Fruit fly (Drosophila melanogaster): ENCODE results near the gene CG12177.

The CG12177 gene

DNA sequence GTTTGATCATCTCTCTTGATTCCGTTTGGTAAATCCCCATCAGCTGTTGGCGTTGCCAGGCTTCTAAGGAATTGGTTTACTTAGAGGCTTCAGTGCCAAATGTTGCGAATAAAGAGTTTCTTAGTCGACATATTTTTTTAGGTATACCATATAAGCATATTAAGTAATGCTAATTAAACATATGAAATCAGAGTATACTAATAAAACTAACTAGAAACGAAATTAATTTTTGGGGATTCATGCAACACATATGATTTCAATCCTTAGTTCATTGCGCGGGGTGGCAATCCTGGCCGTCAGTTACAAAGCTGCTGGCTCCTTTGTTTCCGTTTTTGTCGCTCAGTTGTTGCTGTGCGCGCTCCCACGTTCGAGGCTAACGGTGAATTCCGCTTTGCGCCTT is 10.9 kb downstream of the CG12177 start, which contains the start of gene CG15760:
Gene CG15760 (plus strand): TSS at position 334 of the 400 bp plus-strand sequence.
- TF ChIP-seq usp (GFP tag; optimal IDR thresholded peaks at IDR 0.05) (no peak), CG8478 (optimal IDR thresholded peaks at IDR 0.05) (no peak), EcR (GFP tag; optimal IDR thresholded peaks at IDR 0.05) (no peak), psq (optimal IDR thresholded peaks at IDR 0.05) (no peak), pan (optimal IDR thresholded peaks at IDR 0.05) (no peak), Dll (optimal IDR thresholded peaks at IDR 0.05) (no peak)

DNA sequence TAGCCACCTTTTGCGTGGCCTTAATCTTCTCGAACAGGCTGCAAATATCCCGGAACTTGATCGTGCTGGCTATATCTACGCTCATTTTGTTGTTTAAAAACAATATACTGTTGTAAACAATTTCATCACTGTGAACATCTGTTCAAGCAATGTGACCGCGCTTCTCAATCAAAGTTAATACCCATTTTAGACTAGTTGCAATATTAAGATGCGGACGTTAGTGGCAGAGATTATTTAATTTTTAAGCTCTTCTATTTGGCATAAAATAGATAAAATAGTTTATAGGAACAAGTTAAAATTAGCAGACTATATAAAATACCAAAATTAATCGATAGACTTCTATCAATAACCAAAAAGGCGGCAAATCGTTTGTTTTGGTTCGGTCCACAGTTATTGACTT is 12.6 kb downstream of the CG12177 start, which contains the start of the genes DNAlig4 and CG11164:
Gene DNAlig4 (minus strand): TSS at position 156 of the 400 bp plus-strand sequence.
Gene CG11164 (plus strand): TSS at position 359 of the 400 bp plus-strand sequence.
- TF ChIP-seq CG8478 (optimal IDR thresholded peaks at IDR 0.05) (no peak), Dll (optimal IDR thresholded peaks at IDR 0.05) (no peak), psq (optimal IDR thresholded peaks at IDR 0.05) (no peak), pan (optimal IDR thresholded peaks at IDR 0.05) (no peak), usp (GFP tag; optimal IDR thresholded peaks at IDR 0.05) (no peak), EcR (GFP tag; optimal IDR thresholded peaks at IDR 0.05) (no peak)

DNA sequence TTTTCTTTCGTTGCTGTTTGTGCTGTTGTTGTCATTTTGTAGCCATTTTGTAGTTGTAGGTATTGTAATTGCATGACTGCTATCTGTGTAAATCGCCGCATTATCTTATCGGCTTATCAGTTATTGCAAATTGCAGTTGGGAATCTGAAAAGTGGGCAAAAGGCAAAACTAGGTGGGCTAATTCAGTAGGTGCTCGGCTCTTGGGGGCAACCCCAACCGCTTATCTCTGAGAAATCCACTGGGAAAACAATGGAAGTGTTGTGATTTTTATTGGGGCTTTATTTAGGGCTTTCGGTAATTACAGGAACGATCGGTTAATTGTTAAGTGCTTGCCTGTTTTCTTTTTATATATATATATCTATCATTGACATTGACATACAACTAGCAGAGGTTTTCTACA is 29.1 kb downstream of the CG12177 start:
- TF ChIP-seq Dll (optimal IDR thresholded peaks at IDR 0.05) (no peak), CG8478 (optimal IDR thresholded peaks at IDR 0.05) (no peak), EcR (GFP tag; optimal IDR thresholded peaks at IDR 0.05) (no peak), psq (optimal IDR thresholded peaks at IDR 0.05) (no peak), pan (optimal IDR thresholded peaks at IDR 0.05) (no peak), usp (GFP tag; optimal IDR thresholded peaks at IDR 0.05) (no peak)

DNA sequence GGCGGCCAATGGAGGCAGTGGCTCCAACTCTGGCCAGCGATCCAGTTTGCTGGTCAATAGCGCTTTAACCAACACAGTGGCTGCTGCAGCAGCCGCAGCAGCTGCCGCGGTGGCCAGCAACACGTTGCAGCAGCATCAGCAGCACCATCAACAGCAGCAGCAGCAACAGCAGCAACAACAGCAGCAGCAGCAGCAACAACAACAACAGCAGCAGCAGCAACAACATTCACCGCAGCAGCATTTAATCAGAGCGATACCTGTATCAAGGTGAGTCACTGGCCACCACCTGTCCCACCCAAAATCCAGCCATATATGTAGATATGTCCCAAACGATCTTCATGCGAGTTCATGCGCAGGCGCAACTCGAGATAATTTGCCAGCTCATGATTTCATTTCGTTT is 30.5 kb downstream of the CG12177 start:
- TF ChIP-seq pan (optimal IDR thresholded peaks at IDR 0.05) (no peak), psq (optimal IDR thresholded peaks at IDR 0.05) (no peak), Dll (optimal IDR thresholded peaks at IDR 0.05) (no peak), usp (GFP tag; optimal IDR thresholded peaks at IDR 0.05) (no peak), EcR (GFP tag; optimal IDR thresholded peaks at IDR 0.05) (no peak), CG8478 (optimal IDR thresholded peaks at IDR 0.05) (no peak)

DNA sequence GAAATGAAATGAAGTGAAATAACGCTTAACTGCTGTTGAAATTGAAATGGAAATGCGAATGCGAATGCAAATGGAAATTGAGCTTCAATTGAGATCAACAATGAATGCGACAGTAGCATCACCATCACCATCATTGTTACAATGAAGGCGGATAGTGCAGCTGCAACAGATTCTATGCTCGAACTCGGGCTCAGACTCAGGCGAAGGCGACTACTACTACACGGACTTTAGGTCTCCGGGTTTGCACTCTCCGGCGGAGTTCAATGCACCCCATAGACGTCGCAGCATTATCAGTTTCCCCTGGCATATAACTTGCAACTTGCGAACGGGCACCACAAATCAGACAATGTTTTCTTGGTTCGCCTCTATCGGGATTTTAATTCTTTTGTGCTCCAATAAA is 31.5 kb downstream of the CG12177 start:
- TF ChIP-seq Dll (optimal IDR thresholded peaks at IDR 0.05) (no peak), usp (GFP tag; optimal IDR thresholded peaks at IDR 0.05) (no peak), CG8478 (optimal IDR thresholded peaks at IDR 0.05) (no peak), EcR (GFP tag; optimal IDR thresholded peaks at IDR 0.05) (no peak), psq (optimal IDR thresholded peaks at IDR 0.05) (no peak), pan (optimal IDR thresholded peaks at IDR 0.05) (no peak)

DNA sequence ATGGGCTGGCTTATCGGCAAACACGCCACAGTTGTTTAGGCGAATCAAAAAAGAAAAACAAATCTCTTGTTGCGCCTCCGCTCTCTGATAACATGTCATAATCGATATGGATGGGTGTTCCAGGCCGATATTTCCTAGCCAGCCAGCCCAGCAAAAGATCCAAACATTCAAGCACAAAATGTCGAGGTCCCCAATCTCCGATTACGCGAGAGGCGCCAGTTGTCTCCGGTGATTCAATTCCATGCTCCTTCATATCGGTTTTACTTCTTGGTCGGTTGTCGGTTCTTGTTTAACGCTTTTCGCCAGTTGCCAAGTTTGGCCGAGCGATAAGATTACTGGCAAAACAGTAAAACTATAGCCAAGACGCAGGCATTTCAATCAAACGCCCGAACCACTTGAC is 34.1 kb downstream of the CG12177 start:
- TF ChIP-seq pan (optimal IDR thresholded peaks at IDR 0.05) = no peak
- TF ChIP-seq CG8478 (optimal IDR thresholded peaks at IDR 0.05) = no peak
- no peak for TF ChIP-seq usp (GFP tag; optimal IDR thresholded peaks at IDR 0.05)
- TF ChIP-seq EcR (GFP tag; optimal IDR thresholded peaks at IDR 0.05) = no peak
- no peak for TF ChIP-seq psq (optimal IDR thresholded peaks at IDR 0.05)
- no peak for TF ChIP-seq Dll (optimal IDR thresholded peaks at IDR 0.05)

DNA sequence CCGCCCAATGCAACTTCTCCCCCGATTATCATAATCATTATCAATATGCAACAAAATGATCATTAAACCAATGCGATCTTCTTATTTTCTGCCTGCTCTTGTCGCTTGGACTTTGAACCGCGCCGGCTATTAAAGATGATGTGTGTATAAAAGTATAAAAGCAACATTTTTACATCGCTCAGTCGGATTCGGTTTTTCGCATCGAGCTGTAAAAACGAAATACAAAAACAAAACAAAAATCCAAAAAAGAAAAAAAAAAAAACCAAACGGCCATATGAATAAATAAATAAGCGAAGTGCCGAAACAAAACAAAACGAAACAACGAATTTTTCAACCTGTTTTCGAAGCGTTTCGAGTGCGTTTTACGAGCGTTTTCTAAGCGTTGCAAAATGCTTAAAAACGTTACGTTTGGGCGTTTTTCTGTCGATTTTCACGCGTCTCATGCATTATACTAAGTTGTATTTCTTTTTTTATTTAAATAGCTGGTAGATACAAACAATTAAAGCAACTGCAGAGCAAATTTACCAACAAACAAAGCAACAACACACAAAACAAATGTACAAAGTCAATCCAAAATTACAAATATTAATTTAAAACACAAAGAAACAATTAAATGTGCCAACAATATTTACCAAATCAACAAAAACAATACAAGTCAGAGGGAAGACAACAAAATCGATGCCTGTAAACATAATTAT is 35.5 kb downstream of the CG12177 start:
- TF ChIP-seq pan (optimal IDR thresholded peaks at IDR 0.05) (no peak), CG8478 (optimal IDR thresholded peaks at IDR 0.05) (no peak), usp (GFP tag; optimal IDR thresholded peaks at IDR 0.05) (no peak), Dll (optimal IDR thresholded peaks at IDR 0.05) (no peak), EcR (GFP tag; optimal IDR thresholded peaks at IDR 0.05) (no peak), psq (optimal IDR thresholded peaks at IDR 0.05) (no peak)

DNA sequence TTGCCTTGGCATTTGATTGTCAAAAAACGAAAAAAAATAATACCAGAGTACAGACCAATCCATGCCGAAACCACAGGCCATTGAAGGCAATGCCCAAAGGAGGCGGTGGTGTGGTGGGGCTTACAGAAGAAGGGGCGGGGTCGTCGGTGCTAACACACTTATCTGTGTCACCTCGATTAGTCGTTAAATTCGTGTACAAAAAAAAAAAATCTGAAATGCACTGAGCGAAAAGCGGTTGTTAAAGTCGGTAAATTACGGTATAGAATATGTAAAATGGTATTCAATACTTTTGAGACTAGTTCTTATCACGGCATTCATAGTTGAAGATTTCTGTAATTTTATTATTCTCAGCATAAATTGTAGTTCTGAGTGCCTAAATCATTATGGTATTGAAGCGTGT is 36.3 kb downstream of the CG12177 start:
- TF ChIP-seq psq (optimal IDR thresholded peaks at IDR 0.05) (no peak), usp (GFP tag; optimal IDR thresholded peaks at IDR 0.05) (no peak)

DNA sequence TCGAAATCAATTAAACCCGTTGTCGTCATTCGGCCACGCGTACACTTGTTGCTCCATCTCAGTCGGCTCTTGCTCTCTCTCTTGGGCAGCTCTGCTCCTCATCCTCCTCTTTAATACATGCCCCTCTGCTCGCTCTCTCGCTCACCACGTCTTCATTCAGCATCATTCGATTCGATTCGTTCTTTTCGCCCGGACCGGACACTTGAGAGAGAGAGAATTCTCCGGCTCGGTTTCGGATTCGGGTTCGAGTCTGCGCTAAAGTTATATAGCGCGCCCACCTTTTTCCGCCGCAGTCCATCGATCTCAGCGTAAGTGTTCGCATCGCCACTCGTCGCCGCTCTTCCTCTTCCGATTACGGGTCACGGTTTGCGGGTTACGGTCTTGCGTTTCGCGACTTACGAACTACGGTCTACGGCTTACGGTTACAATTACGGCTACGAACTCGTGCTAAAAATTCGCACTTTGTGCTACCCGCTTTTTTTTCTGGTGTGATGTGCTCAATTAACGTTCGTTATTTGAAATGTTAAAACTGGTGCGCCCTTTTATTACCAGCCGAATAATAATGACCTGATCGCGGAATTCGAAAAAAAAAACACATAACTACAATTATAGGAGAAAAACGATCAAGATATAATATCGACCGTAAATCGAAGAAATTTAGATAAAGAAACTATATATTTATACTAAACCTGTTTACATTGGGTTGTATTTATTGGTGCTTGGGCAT is 38.2 kb downstream of the CG12177 start:
- TF ChIP-seq usp (GFP tag; optimal IDR thresholded peaks at IDR 0.05) = no peak
- peak in 1 of 2 experiments; percentile 22 for TF ChIP-seq EcR (GFP tag; optimal IDR thresholded peaks at IDR 0.05)

DNA sequence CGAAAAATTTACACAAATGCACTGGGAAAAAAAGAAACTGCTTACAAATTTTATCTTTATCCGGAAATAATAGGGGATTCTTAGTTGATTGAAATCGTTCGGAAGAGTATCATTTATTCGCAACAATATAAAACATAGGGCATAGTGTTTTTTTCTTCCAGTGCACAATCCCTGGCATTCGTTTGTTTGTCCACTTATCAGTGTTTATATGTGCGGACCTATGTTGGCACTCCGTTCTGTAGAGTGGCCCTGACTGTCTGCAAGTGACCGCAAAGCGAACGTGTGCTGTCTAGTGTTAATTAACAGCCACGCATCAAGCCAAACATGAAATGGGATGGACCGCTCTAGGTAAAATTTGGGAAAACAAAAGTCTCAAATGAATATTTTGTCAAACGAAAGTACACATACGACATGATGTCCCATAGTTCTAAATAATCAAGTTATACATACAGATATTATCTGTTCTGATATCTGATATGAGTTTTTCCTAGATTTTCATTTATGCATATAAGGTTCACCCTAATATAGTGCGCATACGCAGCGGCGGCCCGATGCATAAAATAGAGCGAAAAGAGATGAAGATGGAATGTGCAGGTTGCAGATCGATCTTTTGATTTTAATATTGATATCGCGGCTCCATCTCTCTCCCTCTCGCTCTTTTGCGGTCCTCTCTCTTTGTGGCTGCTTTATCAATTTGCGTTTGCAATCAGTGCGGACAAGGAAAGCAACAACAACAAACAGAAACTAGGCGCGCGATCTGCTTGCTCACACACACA is 39.0 kb downstream of the CG12177 start:
- no peak for TF ChIP-seq EcR (GFP tag; optimal IDR thresholded peaks at IDR 0.05)

DNA sequence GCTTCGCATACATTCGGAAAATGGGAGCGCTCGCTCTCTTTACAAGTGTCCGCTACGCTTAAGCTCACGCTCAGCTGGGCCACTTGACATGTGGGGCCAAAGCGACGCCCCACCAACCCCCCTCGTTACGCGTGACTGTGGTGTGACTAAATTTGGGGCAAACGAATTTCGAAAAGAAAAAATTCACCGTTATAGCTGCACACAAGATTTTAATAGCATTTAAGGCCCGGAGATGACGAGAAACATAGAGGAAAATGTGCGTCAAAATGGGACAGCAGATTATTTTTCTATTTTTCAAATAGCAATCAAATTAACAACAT is 39.6 kb downstream of the CG12177 start:
- no peak for TF ChIP-seq CG8478 (optimal IDR thresholded peaks at IDR 0.05)
- TF ChIP-seq Dll (optimal IDR thresholded peaks at IDR 0.05) = no peak
- no peak for TF ChIP-seq psq (optimal IDR thresholded peaks at IDR 0.05)
- no peak for TF ChIP-seq usp (GFP tag; optimal IDR thresholded peaks at IDR 0.05)
- TF ChIP-seq pan (optimal IDR thresholded peaks at IDR 0.05) = no peak
- no peak for TF ChIP-seq EcR (GFP tag; optimal IDR thresholded peaks at IDR 0.05)

DNA sequence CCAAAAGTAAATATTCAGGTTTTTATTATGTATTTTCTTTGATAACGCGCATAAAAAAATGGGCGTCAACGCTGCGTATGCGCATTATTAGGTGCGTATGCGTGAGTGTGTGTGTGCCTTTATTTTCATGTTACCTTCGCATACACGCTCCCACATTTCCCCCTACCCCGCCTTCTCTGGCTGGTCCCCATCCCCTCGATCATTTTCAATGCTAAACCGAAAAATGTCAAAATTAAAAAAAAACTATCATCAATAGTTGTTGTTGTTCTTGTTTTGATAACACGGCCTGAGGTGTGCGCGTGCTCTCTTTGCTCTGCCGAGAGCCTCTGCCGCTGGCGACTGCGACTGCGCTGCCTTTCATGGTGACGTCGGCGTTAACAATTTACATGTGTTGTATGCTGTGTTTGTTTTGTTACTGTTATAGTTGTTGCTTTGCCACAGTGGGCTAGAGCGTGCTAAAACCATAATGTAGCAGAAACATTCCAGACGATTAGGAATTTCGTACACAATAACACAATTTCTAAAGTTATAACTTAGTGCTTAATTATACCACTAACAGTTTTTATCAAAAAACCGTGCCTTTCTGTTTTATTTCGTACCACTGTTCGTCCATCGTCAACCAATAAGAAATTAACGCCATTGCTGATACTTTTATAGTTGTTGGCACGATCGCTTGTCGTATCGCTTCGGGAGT is 40.2 kb downstream of the CG12177 start:
- TF ChIP-seq CG8478 (optimal IDR thresholded peaks at IDR 0.05) = no peak
- no peak for TF ChIP-seq EcR (GFP tag; optimal IDR thresholded peaks at IDR 0.05)

Data from whole organism.